Fruit fly (Drosophila melanogaster) whole organism, prepupa: ENCODE data around the gene CG4133.

ENCODE experiments used
- Blimp-1 ChIP-seq: fragments of 200-800 bp; sonication (Bioruptor generic); optimal IDR thresholded peaks from 3 replicates; lab custom pipeline; 2017; ENCODE audit warnings: missing biosample characterization, missing genetic modification characterization, mild to moderate bottlenecking, moderate library complexity, missing genetic modification reagents
- CG10669 ChIP-seq: fragments of 200-800 bp; sonication (Bioruptor generic); optimal IDR thresholded peaks from 3 replicates; lab custom pipeline; 2018; ENCODE audit warnings: missing biosample characterization, mild to moderate bottlenecking, missing genetic modification characterization, moderate library complexity
- CG11294 ChIP-seq: fragments of 200-800 bp; sonication (Bioruptor generic); IDR thresholded peaks from 2 replicates; pipeline ENCODE4 v1.3.6; 2022; ENCODE audit warnings: missing biosample characterization, missing genetic modification characterization
- CG11762 ChIP-seq: fragments of 200-800 bp; sonication (Bioruptor generic); optimal IDR thresholded peaks from 3 replicates; lab custom pipeline; 2016; ENCODE audit warnings: missing biosample characterization, missing genetic modification characterization; ENCODE audit not compliant: insufficient read depth
- CG11902 ChIP-seq: fragments of 200-800 bp; sonication (Bioruptor generic); optimal IDR thresholded peaks from 3 replicates; lab custom pipeline; 2016; ENCODE audit warnings: missing biosample characterization, missing genetic modification characterization
- CG15336 ChIP-seq: fragments of 200-800 bp; sonication (Bioruptor generic); IDR thresholded peaks from 2 replicates; pipeline ENCODE4 v1.3.6; 2022; ENCODE audit warnings: missing biosample characterization, missing genetic modification characterization
- CG1621 ChIP-seq: fragments of 200-800 bp; sonication (Bioruptor generic); optimal IDR thresholded peaks from 3 replicates; lab custom pipeline; 2018; ENCODE audit warnings: missing biosample characterization, mild to moderate bottlenecking, missing genetic modification characterization
- CG16779 ChIP-seq: fragments of 200-800 bp; sonication (Bioruptor generic); optimal IDR thresholded peaks from 3 replicates; lab custom pipeline; 2017; ENCODE audit warnings: missing biosample characterization, mild to moderate bottlenecking, missing genetic modification characterization
- CG3032 ChIP-seq: fragments of 200-800 bp; optimal IDR thresholded peaks from 2 replicates; lab custom pipeline; 2019; ENCODE audit warnings: missing biosample characterization, mild to moderate bottlenecking, missing genetic modification characterization, moderate library complexity
- CG32006 ChIP-seq: fragments of 200-800 bp; sonication (Bioruptor generic); optimal IDR thresholded peaks from 3 replicates; lab custom pipeline; 2017; ENCODE audit warnings: missing biosample characterization, mild to moderate bottlenecking, missing genetic modification characterization
- CG34406 ChIP-seq: fragments of 200-800 bp; sonication (Bioruptor generic); optimal IDR thresholded peaks from 3 replicates; lab custom pipeline; 2016; ENCODE audit warnings: missing biosample characterization, missing genetic modification characterization
- CG3919 ChIP-seq: fragments of 200-800 bp; sonication (Bioruptor generic); optimal IDR thresholded peaks from 3 replicates; lab custom pipeline; 2016; ENCODE audit warnings: missing biosample characterization, missing genetic modification characterization
- CG4318 ChIP-seq: fragments of 200-800 bp; sonication (Bioruptor generic); optimal IDR thresholded peaks from 3 replicates; lab custom pipeline; 2017; ENCODE audit warnings: missing biosample characterization, mild to moderate bottlenecking, missing genetic modification characterization
- CG6163 ChIP-seq: fragments of 200-800 bp; sonication (Bioruptor generic); IDR thresholded peaks from 3 replicates; pipeline ENCODE4 v1.3.6; 2022; ENCODE audit warnings: missing biosample characterization, missing genetic modification characterization
- CG6276 ChIP-seq: fragments of 200-800 bp; sonication (Bioruptor generic); optimal IDR thresholded peaks from 2 replicates; lab custom pipeline; 2017; ENCODE audit warnings: missing biosample characterization, mild to moderate bottlenecking, missing genetic modification characterization
- CG6792 ChIP-seq: fragments of 200-800 bp; sonication (Bioruptor generic); optimal IDR thresholded peaks from 3 replicates; lab custom pipeline; 2016; ENCODE audit warnings: missing biosample characterization, missing genetic modification characterization
- CG6808 ChIP-seq: fragments of 200-800 bp; sonication (Bioruptor generic); optimal IDR thresholded peaks from 3 replicates; lab custom pipeline; 2017; ENCODE audit warnings: missing biosample characterization, missing genetic modification characterization, mild to moderate bottlenecking, moderate library complexity, missing genetic modification reagents
- CG6854 ChIP-seq: fragments of 200-800 bp; sonication (Bioruptor generic); optimal IDR thresholded peaks from 2 replicates; lab custom pipeline; 2017; ENCODE audit warnings: missing biosample characterization, mild to moderate bottlenecking, missing genetic modification characterization
- CG8119 ChIP-seq: fragments of 200-800 bp; sonication (Bioruptor generic); IDR thresholded peaks from 3 replicates; pipeline ENCODE4 v1.3.6; 2022; ENCODE audit warnings: missing biosample characterization, missing genetic modification characterization
- CG8319 ChIP-seq: fragments of 200-800 bp; sonication (Bioruptor generic); optimal IDR thresholded peaks from 3 replicates; lab custom pipeline; 2016; ENCODE audit warnings: missing biosample characterization, missing genetic modification characterization
- CG8632 ChIP-seq: fragments of 200-800 bp; sonication (Bioruptor generic); optimal IDR thresholded peaks from 3 replicates; lab custom pipeline; 2016; ENCODE audit warnings: missing biosample characterization, missing genetic modification characterization
- Eip75B ChIP-seq: fragments of 200-800 bp; sonication (Bioruptor generic); optimal IDR thresholded peaks from 3 replicates; lab custom pipeline; 2016; ENCODE audit warnings: missing biosample characterization, missing genetic modification characterization
- Eip78C ChIP-seq: fragments of 200-800 bp; sonication (Bioruptor generic); peaks from one replicate; lab custom pipeline; 2016; ENCODE audit warnings: missing biosample characterization, missing genetic modification characterization
- Eip93F ChIP-seq: fragments of 200-800 bp; sonication (Bioruptor generic); optimal IDR thresholded peaks from 2 replicates; lab custom pipeline; 2016; ENCODE audit warnings: missing biosample characterization, mild to moderate bottlenecking, missing genetic modification characterization
- Ets21C ChIP-seq: fragments of 200-800 bp; sonication (Bioruptor generic); optimal IDR thresholded peaks from 3 replicates; lab custom pipeline; 2016; ENCODE audit warnings: missing biosample characterization, missing genetic modification characterization
- Ets96B ChIP-seq: fragments of 200-800 bp; optimal IDR thresholded peaks from 2 replicates; lab custom pipeline; 2019; ENCODE audit warnings: missing biosample characterization, mild to moderate bottlenecking, missing genetic modification characterization, moderate library complexity
- Gug ChIP-seq: fragments of 200-800 bp; sonication (Bioruptor generic); IDR thresholded peaks from 2 replicates; pipeline ENCODE4 v1.3.6; 2022; ENCODE audit warnings: missing biosample characterization, missing genetic modification characterization
- Hr38 ChIP-seq: sonication (Bioruptor generic); optimal IDR thresholded peaks from 2 replicates; lab custom pipeline; 2016; ENCODE audit warnings: missing biosample characterization, missing genetic modification characterization
- Hr39 ChIP-seq: fragments of 200-800 bp; sonication (Bioruptor generic); optimal IDR thresholded peaks from 2 replicates; lab custom pipeline; 2016; ENCODE audit warnings: missing biosample characterization, missing genetic modification characterization
- Hr4 ChIP-seq: fragments of 200-800 bp; sonication (Bioruptor generic); optimal IDR thresholded peaks from 3 replicates; lab custom pipeline; 2016; ENCODE audit warnings: missing biosample characterization, missing genetic modification characterization
- Lpt ChIP-seq: fragments of 200-800 bp; sonication (Bioruptor generic); optimal IDR thresholded peaks from 3 replicates; lab custom pipeline; 2016; ENCODE audit warnings: missing biosample characterization, missing genetic modification characterization
- Met ChIP-seq: fragments of 200-800 bp; sonication (Bioruptor generic); optimal IDR thresholded peaks from 3 replicates; lab custom pipeline; 2016; ENCODE audit warnings: missing biosample characterization, missing genetic modification characterization
- OdsH ChIP-seq: fragments of 200-800 bp; sonication (Bioruptor generic); optimal IDR thresholded peaks from 3 replicates; lab custom pipeline; 2016; ENCODE audit warnings: missing biosample characterization, missing genetic modification characterization
- Sox14 ChIP-seq: fragments of 200-800 bp; sonication (Bioruptor generic); optimal IDR thresholded peaks from 3 replicates; lab custom pipeline; 2016; ENCODE audit warnings: missing biosample characterization, missing genetic modification characterization
- Sox15 ChIP-seq: fragments of 200-800 bp; sonication (Bioruptor generic); optimal IDR thresholded peaks from 3 replicates; lab custom pipeline; 2016; ENCODE audit warnings: missing biosample characterization, missing genetic modification characterization
- achi ChIP-seq: fragments of 200-800 bp; sonication (Bioruptor generic); optimal IDR thresholded peaks from 3 replicates; lab custom pipeline; 2016; ENCODE audit warnings: missing biosample characterization, missing genetic modification characterization
- acj6 ChIP-seq: fragments of 200-800 bp; sonication (Bioruptor generic); optimal IDR thresholded peaks from 3 replicates; lab custom pipeline; 2016; ENCODE audit warnings: missing biosample characterization, missing genetic modification characterization
- cyc ChIP-seq: fragments of 200-800 bp; sonication (Bioruptor generic); optimal IDR thresholded peaks from 3 replicates; lab custom pipeline; 2016; ENCODE audit warnings: missing biosample characterization, missing genetic modification characterization
- dac ChIP-seq: fragments of 200-800 bp; sonication (Bioruptor generic); optimal IDR thresholded peaks from 2 replicates; lab custom pipeline; 2017; ENCODE audit warnings: missing biosample characterization, mild to moderate bottlenecking, missing genetic modification characterization
- eg ChIP-seq: fragments of 200-800 bp; sonication (Bioruptor generic); IDR thresholded peaks from 3 replicates; pipeline ENCODE4 v1.3.6; 2022; ENCODE audit warnings: missing biosample characterization, missing genetic modification characterization
- esn ChIP-seq: fragments of 200-800 bp; sonication (Bioruptor generic); optimal IDR thresholded peaks from 2 replicates; lab custom pipeline; 2016; ENCODE audit warnings: missing biosample characterization, mild to moderate bottlenecking, missing genetic modification characterization, moderate library complexity
- fd59A ChIP-seq: fragments of 200-800 bp; sonication (Bioruptor generic); optimal IDR thresholded peaks from 2 replicates; lab custom pipeline; 2017; ENCODE audit warnings: missing biosample characterization, mild to moderate bottlenecking, missing genetic modification characterization, missing genetic modification reagents
- fd85E ChIP-seq: fragments of 200-800 bp; sonication (Bioruptor generic); optimal IDR thresholded peaks from 3 replicates; lab custom pipeline; 2016; ENCODE audit warnings: missing biosample characterization, missing genetic modification characterization
- fkh ChIP-seq: fragments of 200-800 bp; sonication (Bioruptor generic); optimal IDR thresholded peaks from 3 replicates; lab custom pipeline; 2017; ENCODE audit warnings: missing biosample characterization, mild to moderate bottlenecking, missing genetic modification characterization, moderate library complexity
- net ChIP-seq: fragments of 200-800 bp; sonication (Bioruptor generic); optimal IDR thresholded peaks from 3 replicates; lab custom pipeline; 2016; ENCODE audit warnings: missing biosample characterization, missing genetic modification characterization
- pdm3 ChIP-seq: fragments of 200-800 bp; sonication (Bioruptor generic); optimal IDR thresholded peaks from 3 replicates; lab custom pipeline; 2016; ENCODE audit warnings: missing biosample characterization, missing genetic modification characterization
- salr ChIP-seq, 2 experiments: fragments of 200-800 bp; sonication (Bioruptor generic); optimal IDR thresholded peaks; 3 replicates each; lab custom pipeline; 2016 to 2018; ENCODE audit warnings: missing biosample characterization in 2 of 2, missing genetic modification characterization in 2 of 2, mild to moderate bottlenecking in 1 of 2
- spab ChIP-seq: fragments of 200-800 bp; sonication (Bioruptor generic); optimal IDR thresholded peaks from 2 replicates; lab custom pipeline; 2017; ENCODE audit warnings: missing biosample characterization, mild to moderate bottlenecking, missing genetic modification characterization, missing genetic modification reagents
- svp ChIP-seq: fragments of 200-800 bp; sonication (Bioruptor generic); peaks from one replicate; lab custom pipeline; 2016; ENCODE audit warnings: missing biosample characterization, missing genetic modification characterization
- topi ChIP-seq: fragments of 200-800 bp; sonication (Bioruptor generic); optimal IDR thresholded peaks from 3 replicates; lab custom pipeline; 2016; ENCODE audit warnings: missing biosample characterization, missing genetic modification characterization
- vri ChIP-seq: fragments of 200-800 bp; sonication (Bioruptor generic); optimal IDR thresholded peaks from 3 replicates; lab custom pipeline; 2016; ENCODE audit warnings: missing biosample characterization, mild to moderate bottlenecking, missing genetic modification characterization

Gene CG4133

dm6 chr2L:429680-430484 lies 25.4 kb upstream of the CG4133 start:
- TF ChIP-seq Sox15 (GFP tag; lab: Kevin White, UChicago): peak; percentile 73
- peak; percentile 71 for TF ChIP-seq CG8119 (GFP tag; lab: Robert Waterston, UW)
- TF ChIP-seq Lpt: peak; percentile 56
- peak; percentile 78 for TF ChIP-seq fd59A (GFP tag; lab: Kevin White, UChicago)
- TF ChIP-seq CG6163 (GFP tag; lab: Robert Waterston, UW): peak; percentile 89
- peak; percentile 46; the same call in 1 of the 2 replicates for TF ChIP-seq CG11294 (GFP tag; lab: Robert Waterston, UW)
- TF ChIP-seq CG1621 (tag; lab: Kevin White, UChicago): peak; percentile 77
- TF ChIP-seq Blimp-1 (GFP tag; lab: Kevin White, UChicago): peak; percentile 80
- peak; percentile 71 for TF ChIP-seq spab
- peak; percentile 76 for TF ChIP-seq CG32006 (GFP tag; lab: Kevin White, UChicago)
- TF ChIP-seq CG15336 (GFP tag; lab: Robert Waterston, UW): peak; percentile 66; the same call in 1 of the 2 replicates
- TF ChIP-seq vri (GFP tag; lab: Kevin White, UChicago): peak; percentile 93
- TF ChIP-seq Eip78C: peak; percentile 96
- peak; percentile 95 for TF ChIP-seq topi (GFP tag; lab: Kevin White, UChicago)
- TF ChIP-seq fkh: no peak
- TF ChIP-seq Hr38: no peak
- peak; percentile 51 for TF ChIP-seq CG11762
- TF ChIP-seq CG8319: peak; percentile 81
- TF ChIP-seq CG11902 (GFP tag; lab: Kevin White, UChicago): peak; percentile 97
- TF ChIP-seq CG34406 (GFP tag; lab: Kevin White, UChicago): peak; percentile 84
- peak; percentile 90 for TF ChIP-seq CG3919
- TF ChIP-seq eg: peak; percentile 53
- peak; percentile 96 for TF ChIP-seq Met
- TF ChIP-seq CG10669 (GFP tag; lab: Kevin White, UChicago): peak; percentile 72
- peak; percentile 95 for TF ChIP-seq cyc (GFP tag; lab: Kevin White, UChicago)
- TF ChIP-seq pdm3 (GFP tag; lab: Kevin White, UChicago): peak; percentile 90
- TF ChIP-seq Hr39 (GFP tag; lab: Kevin White, UChicago): peak; percentile 95
- TF ChIP-seq CG4318: peak; percentile 22
- TF ChIP-seq esn (GFP tag; lab: Kevin White, UChicago): peak; percentile 96
- TF ChIP-seq CG6854: peak; percentile 79
- TF ChIP-seq Eip75B (GFP tag; lab: Kevin White, UChicago): peak; percentile 89
- TF ChIP-seq achi (GFP tag; lab: Kevin White, UChicago): peak; percentile 86
- TF ChIP-seq svp (GFP tag; lab: Kevin White, UChicago): peak; percentile 98
- peak; percentile 71 for TF ChIP-seq fd85E (GFP tag; lab: Kevin White, UChicago)
- TF ChIP-seq CG8632 (GFP tag; lab: Kevin White, UChicago): peak; percentile 81
- peak; percentile 9 for TF ChIP-seq CG16779 (tag; lab: Kevin White, UChicago)
- TF ChIP-seq Sox14 (GFP tag; lab: Kevin White, UChicago): peak; percentile 93
- peak; percentile 91 for TF ChIP-seq Eip93F
- peak; percentile 77 for TF ChIP-seq CG6808
- peak; percentile 87 for TF ChIP-seq OdsH (GFP tag; lab: Kevin White, UChicago)
- peak; percentile 60 for TF ChIP-seq Hr4
- peak; percentile 67 to 69 for TF ChIP-seq salr (GFP tag; optimal IDR thresholded peaks at IDR 0.05; lab: Kevin White, UChicago)
- no peak for TF ChIP-seq dac (GFP tag; lab: Kevin White, UChicago)
- TF ChIP-seq Ets96B (tag; lab: Kevin White, UChicago): peak; percentile 80
- TF ChIP-seq CG3032 (tag; lab: Kevin White, UChicago): peak; percentile 83
- TF ChIP-seq CG6792 (GFP tag; lab: Kevin White, UChicago): peak; percentile 90
- peak; percentile 93 for TF ChIP-seq Ets21C (GFP tag; lab: Kevin White, UChicago)
- TF ChIP-seq net (GFP tag; lab: Kevin White, UChicago): peak; percentile 68
- TF ChIP-seq acj6 (GFP tag; lab: Kevin White, UChicago): peak; percentile 91
- peak; percentile 42 for TF ChIP-seq CG6276 (GFP tag; lab: Kevin White, UChicago)
- peak; percentile 67 for TF ChIP-seq Gug (GFP tag; lab: Robert Waterston, UW)
